Worm (Caenorhabditis elegans) whole organism, young adult: ENCODE data around the gene R03A10.5.

Experiments
- F33H1.4 ChIP-seq: fragments of 200-800 bp; sonication (Bioruptor generic); IDR thresholded peaks from 2 replicates; pipeline ENCODE4 v1.3.6; 2022; ENCODE audit warnings: missing genetic modification reagents, missing genetic modification characterization, missing compliant biosample characterization
- F37B4.10 ChIP-seq: fragments of 200-800 bp; sonication (Bioruptor generic); IDR thresholded peaks from 2 replicates; pipeline ENCODE4 v1.3.6; 2022; ENCODE audit warnings: missing genetic modification characterization, missing compliant biosample characterization
- ama-1 ChIP-seq, 3 experiments: fragments of 150-350 bp in 1 of 3; sonication (generic microtip) in 2 of 3; optimal IDR thresholded peaks; 2 replicates each; lab custom pipeline; 2014 to 2018; ENCODE audit warnings: missing biosample characterization in 2 of 3, missing genetic modification characterization in 2 of 3, missing genetic modification reagents in 2 of 3
- dpff-1 ChIP-seq: sonication (generic microtip); optimal IDR thresholded peaks from 2 replicates; lab custom pipeline; 2017; ENCODE audit warnings: mild to moderate bottlenecking, missing genetic modification characterization, missing compliant biosample characterization
- ekl-4 ChIP-seq: fragments of 200-800 bp; sonication (Bioruptor generic); IDR thresholded peaks from 2 replicates; pipeline ENCODE4 v1.3.6; 2022; ENCODE audit warnings: missing genetic modification reagents, missing genetic modification characterization, missing compliant biosample characterization
- ets-4 ChIP-seq: fragments of 200-800 bp; sonication (Bioruptor generic); optimal IDR thresholded peaks from 2 replicates; lab custom pipeline; 2018; ENCODE audit warnings: mild to moderate bottlenecking, missing genetic modification characterization, missing compliant biosample characterization
- gei-17 ChIP-seq: fragments of 200-800 bp; sonication (Bioruptor generic); optimal IDR thresholded peaks from 2 replicates; lab custom pipeline; 2018; ENCODE audit warnings: mild to moderate bottlenecking, missing genetic modification characterization, missing compliant biosample characterization
- snpc-1.1 ChIP-seq: sonication (generic microtip); optimal IDR thresholded peaks from 2 replicates; lab custom pipeline; 2017; ENCODE audit warnings: missing genetic modification characterization, mild to moderate bottlenecking, missing compliant biosample characterization, antibody characterized with exemption, moderate library complexity, missing genotype, missing genetic modification reagents; ENCODE audit not compliant: insufficient read depth
- unc-62 ChIP-seq: fragments of 150-350 bp; optimal IDR thresholded peaks from 2 replicates; lab custom pipeline; 2014; ENCODE audit warnings: missing biosample characterization, missing genetic modification reagents, missing genetic modification characterization
- ztf-26 ChIP-seq: sonication (generic microtip); optimal IDR thresholded peaks from 2 replicates; lab custom pipeline; 2017; ENCODE audit warnings: missing genetic modification characterization, missing compliant biosample characterization

DNA sequence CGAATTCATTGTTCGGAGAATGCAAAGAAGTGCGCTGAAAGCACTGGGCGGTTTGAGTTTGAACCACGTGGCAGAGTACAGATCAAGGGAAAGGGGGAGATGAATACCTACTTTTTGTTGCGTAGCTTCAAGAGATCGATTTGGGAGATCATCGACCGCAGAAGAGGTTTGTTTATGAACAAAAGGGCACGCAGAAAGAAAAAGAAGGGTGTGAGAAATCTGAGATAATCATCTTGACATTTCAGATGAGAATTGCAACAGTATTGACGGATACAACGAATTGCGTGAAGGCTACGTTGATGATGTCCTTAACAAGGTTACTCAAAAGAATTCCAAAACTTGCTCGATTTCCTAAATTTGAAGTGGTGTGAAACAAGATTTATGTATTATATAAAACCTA lies 38.7 kb downstream of the R03A10.5 start:
- no peak for TF ChIP-seq unc-62 (GFP tag; lab: Kevin White, UChicago)
- TF ChIP-seq snpc-1.1 (tag; lab: Kevin White, UChicago): no peak
- TF ChIP-seq F33H1.4 (GFP tag; lab: Robert Waterston, UW): no peak
- TF ChIP-seq gei-17 (GFP tag; lab: Kevin White, UChicago): no peak
- no peak for TF ChIP-seq ztf-26 (tag; lab: Kevin White, UChicago)
- no peak for TF ChIP-seq ama-1 (optimal IDR thresholded peaks at IDR 0.05; lab: Kevin White, UChicago)
- no peak for TF ChIP-seq ama-1 (GFP tag; optimal IDR thresholded peaks at IDR 0.05; lab: Kevin White, UChicago)
- TF ChIP-seq ets-4 (GFP tag; lab: Kevin White, UChicago): no peak
- TF ChIP-seq F37B4.10 (GFP tag; lab: Robert Waterston, UW): no peak
- no peak for TF ChIP-seq dpff-1 (tag; lab: Kevin White, UChicago)
- no peak for TF ChIP-seq ekl-4
